Fruit fly (Drosophila melanogaster) whole organism, wandering third instar larva: ENCODE data around the gene Acp32CD.

Source experiments
- CrebA ChIP-seq: fragments of 200-800 bp; sonication (Bioruptor generic); optimal IDR thresholded peaks from 2 replicates; lab custom pipeline; 2016; ENCODE audit warnings: missing biosample characterization, mild to moderate bottlenecking, missing genetic modification characterization, borderline replicate concordance
- Dif ChIP-seq: fragments of 200-275, 200-300 bp; sonication (Bioruptor generic); optimal IDR thresholded peaks from 2 replicates; lab custom pipeline; 2018; ENCODE audit warnings: missing biosample characterization, missing genetic modification characterization; ENCODE audit not compliant: partially characterized antibody
- GATAd ChIP-seq: sonication (Bioruptor generic); optimal IDR thresholded peaks from 2 replicates; lab custom pipeline; 2016; ENCODE audit warnings: missing biosample characterization, missing genetic modification characterization
- Hr83 ChIP-seq: fragments of 200-300 bp; sonication (Bioruptor generic); optimal IDR thresholded peaks from 2 replicates; lab custom pipeline; 2016; ENCODE audit warnings: missing biosample characterization, mild to moderate bottlenecking, missing genetic modification characterization, moderate library complexity; ENCODE audit not compliant: poor library complexity, severe bottlenecking
- OdsH ChIP-seq: fragments of 200-800 bp; sonication (Bioruptor generic); optimal IDR thresholded peaks from 2 replicates; lab custom pipeline; 2016; ENCODE audit warnings: missing biosample characterization, mild to moderate bottlenecking, missing genetic modification characterization
- br ChIP-seq: fragments of 200-800 bp; sonication (Bioruptor generic); optimal IDR thresholded peaks from 2 replicates; lab custom pipeline; 2016; ENCODE audit warnings: missing biosample characterization, missing genetic modification characterization
- dl ChIP-seq, 2 experiments: fragments of 175-275, 200-275 bp in 1 of 2; fragments of 200-275 bp in 1 of 2; sonication (Bioruptor generic); optimal IDR thresholded peaks; lab custom pipeline; 2018; ENCODE audit warnings: mild to moderate bottlenecking in 2 of 2, missing biosample characterization in 2 of 2, missing genetic modification characterization in 2 of 2, moderate library complexity in 2 of 2; ENCODE audit not compliant: partially characterized antibody in 2 of 2, insufficient read depth in 1 of 2
- dsf ChIP-seq: sonication (Bioruptor generic); optimal IDR thresholded peaks from 2 replicates; lab custom pipeline; 2016; ENCODE audit warnings: missing biosample characterization, missing genetic modification characterization, borderline replicate concordance
- fru ChIP-seq: fragments of 200-800 bp; sonication (Bioruptor generic); optimal IDR thresholded peaks from 3 replicates; lab custom pipeline; 2016; ENCODE audit warnings: missing biosample characterization, mild to moderate bottlenecking, missing genetic modification characterization
- h ChIP-seq: fragments of 200-800 bp; sonication (Bioruptor generic); optimal IDR thresholded peaks from 3 replicates; lab custom pipeline; 2016; ENCODE audit warnings: missing biosample characterization, mild to moderate bottlenecking, missing genetic modification characterization
- lola ChIP-seq: fragments of >200 bp; optimal IDR thresholded peaks from 2 replicates; lab custom pipeline; 2017; ENCODE audit warnings: missing biosample characterization, missing genetic modification characterization
- pan ChIP-seq: fragments of >200 bp; optimal IDR thresholded peaks from 2 replicates; lab custom pipeline; 2017
- psq ChIP-seq: fragments of 200-800 bp; sonication (Bioruptor generic); optimal IDR thresholded peaks from 3 replicates; lab custom pipeline; 2017; ENCODE audit warnings: missing biosample characterization, mild to moderate bottlenecking, missing genetic modification characterization, moderate library complexity
- rgr ChIP-seq: fragments of 200-800 bp; sonication (Bioruptor generic); optimal IDR thresholded peaks from 3 replicates; lab custom pipeline; 2016; ENCODE audit warnings: missing biosample characterization, mild to moderate bottlenecking, missing genetic modification characterization

dm6 chr2L:11053018-11053807 is 37.8 kb downstream of the Acp32CD start:
- TF ChIP-seq fru (GFP tag; lab: Kevin White, UChicago), result peak; percentile 93
- TF ChIP-seq dsf (GFP tag; lab: Kevin White, UChicago), result peak; percentile 40
- TF ChIP-seq br (GFP tag; lab: Kevin White, UChicago), result peak; percentile 92
- TF ChIP-seq GATAd (GFP tag; lab: Kevin White, UChicago), result no peak
- TF ChIP-seq Dif (GFP tag; lab: Kevin White, UChicago), result no peak
- peak; percentile 91 for TF ChIP-seq CrebA (GFP tag; lab: Kevin White, UChicago)
- TF ChIP-seq h (GFP tag; lab: Kevin White, UChicago), result peak; percentile 97
- TF ChIP-seq dl (GFP tag; optimal IDR thresholded peaks at IDR 0.05; lab: Kevin White, UChicago; ENCODE audit: insufficient read depth in 1 of 2, partially characterized antibody in 2 of 2), result peak in 1 of 2 experiments; percentile 25
- TF ChIP-seq psq (GFP tag; lab: Kevin White, UChicago), result peak; percentile 89
- TF ChIP-seq lola (GFP tag; lab: Kevin White, UChicago), result no peak
- peak; percentile 92 for TF ChIP-seq rgr
- TF ChIP-seq pan (lab: Kevin White, UChicago), result no peak
- peak; percentile 27 for TF ChIP-seq Hr83
- peak; percentile 94 for TF ChIP-seq OdsH (GFP tag; lab: Kevin White, UChicago)
